Worm (Caenorhabditis elegans) whole organism, L4 larva: ENCODE data around the gene C39E9.12.

Experiments used
- F37D6.2 ChIP-seq: sonication (generic microtip); optimal IDR thresholded peaks from 2 replicates; lab custom pipeline; 2016; ENCODE audit warnings: mild to moderate bottlenecking, missing genetic modification characterization, missing compliant biosample characterization
- T26A8.4 ChIP-seq: fragments of 200-800 bp; sonication (Bioruptor generic); IDR thresholded peaks from 2 replicates; pipeline ENCODE4 v1.3.6; 2022; ENCODE audit warnings: missing genetic modification characterization, missing compliant biosample characterization
- Y105C5A.15 ChIP-seq: fragments of 200-800 bp; sonication (Bioruptor generic); IDR thresholded peaks from 2 replicates; pipeline ENCODE4 v1.3.6; 2022; ENCODE audit warnings: missing genetic modification characterization, missing compliant biosample characterization
- Y48G9A.11 ChIP-seq: fragments of 200-800 bp; sonication (Bioruptor generic); IDR thresholded peaks from 2 replicates; pipeline ENCODE4 v1.3.6; 2022; ENCODE audit warnings: missing genetic modification reagents, missing genetic modification characterization, missing compliant biosample characterization
- Y5F2A.4 ChIP-seq: fragments of 200-800 bp; sonication (Bioruptor generic); optimal IDR thresholded peaks from 2 replicates; lab custom pipeline; 2018; ENCODE audit warnings: mild to moderate bottlenecking, missing genetic modification characterization, missing compliant biosample characterization
- Y75B8A.6 ChIP-seq: fragments of 200-800 bp; sonication (Bioruptor generic); IDR thresholded peaks from 2 replicates; pipeline ENCODE4 v1.3.6; 2022; ENCODE audit warnings: missing genetic modification reagents, missing genetic modification characterization, missing compliant biosample characterization
- ZK546.5 ChIP-seq, 2 experiments: sonication (generic microtip); optimal IDR thresholded peaks; 2 replicates each; lab custom pipeline; 2017; ENCODE audit warnings: missing biosample characterization in 2 of 2, missing genetic modification characterization in 2 of 2
- aha-1 ChIP-seq: fragments of 150-350 bp; peaks from one replicate; lab custom pipeline; 2014; ENCODE audit warnings: missing biosample characterization, missing genetic modification characterization
- ceh-44 ChIP-seq: fragments of 200-800 bp; sonication (Bioruptor generic); IDR thresholded peaks from 2 replicates; pipeline ENCODE4 v1.3.6; 2022; ENCODE audit warnings: missing genetic modification reagents, missing genetic modification characterization, missing compliant biosample characterization
- ceh-62 ChIP-seq: sonication (generic microtip); optimal IDR thresholded peaks from 2 replicates; lab custom pipeline; 2017; ENCODE audit warnings: missing biosample characterization, missing genetic modification characterization
- ces-1 ChIP-seq: fragments of 150-350 bp; sonication (generic microtip); optimal IDR thresholded peaks from 4 replicates; lab custom pipeline; 2014; ENCODE audit warnings: missing biosample characterization, missing genetic modification reagents, missing genetic modification characterization
- dmd-9 ChIP-seq: fragments of 200-800 bp; sonication (Bioruptor generic); IDR thresholded peaks from 2 replicates; pipeline ENCODE4 v1.3.6; 2022; ENCODE audit warnings: missing genetic modification reagents, missing genetic modification characterization, missing compliant biosample characterization
- duxl-1 ChIP-seq: sonication (generic microtip); optimal IDR thresholded peaks from 2 replicates; lab custom pipeline; 2016; ENCODE audit warnings: mild to moderate bottlenecking, missing genetic modification characterization, moderate library complexity, missing compliant biosample characterization; ENCODE audit not compliant: poor library complexity
- dve-1 ChIP-seq: sonication (generic microtip); optimal IDR thresholded peaks from 2 replicates; lab custom pipeline; 2017; ENCODE audit warnings: antibody characterized with exemption, mild to moderate bottlenecking, missing genetic modification characterization, missing compliant biosample characterization; ENCODE audit not compliant: insufficient read depth
- egl-43 ChIP-seq: fragments of 200-800 bp; sonication (Bioruptor generic); IDR thresholded peaks from 2 replicates; pipeline ENCODE4 v1.3.6; 2022; ENCODE audit warnings: missing genetic modification reagents, missing genetic modification characterization, missing compliant biosample characterization
- fos-1 ChIP-seq: fragments of 150-350 bp; optimal IDR thresholded peaks from 2 replicates; lab custom pipeline; 2014; ENCODE audit warnings: missing biosample characterization, missing genetic modification characterization
- hlh-11 ChIP-seq: fragments of 200-800 bp; sonication (Bioruptor generic); optimal IDR thresholded peaks from 2 replicates; lab custom pipeline; 2018; ENCODE audit warnings: mild to moderate bottlenecking, missing genetic modification characterization, missing compliant biosample characterization
- lin-13 ChIP-seq: fragments of 150-350 bp; optimal IDR thresholded peaks from 2 replicates; lab custom pipeline; 2014; ENCODE audit warnings: missing biosample characterization, missing genetic modification reagents, missing genetic modification characterization
- lin-29 ChIP-seq: fragments of 200-800 bp; sonication (Bioruptor generic); IDR thresholded peaks from 2 replicates; pipeline ENCODE4 v1.3.6; 2022; ENCODE audit warnings: missing genetic modification reagents, missing genetic modification characterization, missing compliant biosample characterization
- lin-38 ChIP-seq: fragments of 200-800 bp; sonication (Bioruptor generic); IDR thresholded peaks from 2 replicates; pipeline ENCODE4 v1.3.6; 2022; ENCODE audit warnings: missing genetic modification reagents, missing genetic modification characterization, missing compliant biosample characterization
- lir-3 ChIP-seq: sonication (generic microtip); optimal IDR thresholded peaks from 2 replicates; lab custom pipeline; 2016; ENCODE audit warnings: mild to moderate bottlenecking, missing genetic modification characterization, missing compliant biosample characterization
- madf-5 ChIP-seq, 2 experiments: fragments of 200-800 bp; sonication (Bioruptor generic); IDR thresholded peaks; 2 replicates each; pipeline ENCODE4 v1.3.6; 2022; ENCODE audit warnings: missing compliant biosample characterization in 2 of 2, missing genetic modification characterization in 2 of 2
- madf-9 ChIP-seq: fragments of 200-800 bp; sonication (Bioruptor generic); conservative IDR thresholded peaks from 2 replicates; pipeline ENCODE4 v1.3.6; 2022; ENCODE audit warnings: missing genetic modification reagents, missing genetic modification characterization, missing compliant biosample characterization
- mdt-29 ChIP-seq: fragments of 200-800 bp; sonication (Bioruptor generic); IDR thresholded peaks from 2 replicates; pipeline ENCODE4 v1.3.6; 2022; ENCODE audit warnings: missing genetic modification reagents, missing genetic modification characterization, missing compliant biosample characterization
- mep-1 ChIP-seq: fragments of 150-350 bp; sonication (generic microtip); optimal IDR thresholded peaks from 3 replicates; lab custom pipeline; 2014; ENCODE audit warnings: missing biosample characterization, missing genetic modification characterization
- nhr-10 ChIP-seq: fragments of 150-350 bp; optimal IDR thresholded peaks from 2 replicates; lab custom pipeline; 2014; ENCODE audit warnings: missing biosample characterization, missing genetic modification characterization
- nhr-102 ChIP-seq: sonication (generic microtip); optimal IDR thresholded peaks from 2 replicates; lab custom pipeline; 2016; ENCODE audit warnings: mild to moderate bottlenecking, missing genetic modification characterization, moderate library complexity, missing compliant biosample characterization
- nhr-111 ChIP-seq: fragments of 200-800 bp; sonication (Bioruptor generic); optimal IDR thresholded peaks from 2 replicates; lab custom pipeline; 2018; ENCODE audit warnings: mild to moderate bottlenecking, missing genetic modification characterization, missing compliant biosample characterization
- nhr-28 ChIP-seq: fragments of 150-350 bp; optimal IDR thresholded peaks from 2 replicates; lab custom pipeline; 2014; ENCODE audit warnings: missing biosample characterization, missing genetic modification characterization
- nhr-76 ChIP-seq: fragments of 150-350 bp; optimal IDR thresholded peaks from 2 replicates; lab custom pipeline; 2014; ENCODE audit warnings: missing biosample characterization, missing genetic modification characterization
- pha-4 ChIP-seq, 2 experiments: fragments of 150-350 bp in 1 of 2; fragments of 200-800 bp in 1 of 2; sonication (Bioruptor generic) in 1 of 2; IDR thresholded peaks in 1 of 2; optimal IDR thresholded peaks in 1 of 2; 2 replicates each; pipeline versions ENCODE4 v1.3.6 to Lab custom; 2014 to 2022; ENCODE audit warnings: missing genetic modification characterization in 2 of 2, missing genetic modification reagents in 2 of 2, missing biosample characterization in 1 of 2, missing compliant biosample characterization in 1 of 2
- snpc-1.2 ChIP-seq: fragments of 200-800 bp; sonication (Bioruptor generic); IDR thresholded peaks from 2 replicates; pipeline ENCODE4 v1.3.6; 2022; ENCODE audit warnings: missing genetic modification reagents, missing genetic modification characterization, missing compliant biosample characterization
- tra-1 ChIP-seq: fragments of 200-800 bp; sonication (Bioruptor generic); IDR thresholded peaks from 2 replicates; pipeline ENCODE4 v1.3.6; 2022; ENCODE audit warnings: missing genetic modification reagents, missing genetic modification characterization, missing compliant biosample characterization
- unc-62 ChIP-seq, 3 experiments: fragments of 150-350 bp in 1 of 3; sonication (generic microtip); optimal IDR thresholded peaks in 2 of 3; peaks in 1 of 3; 1 replicate in 1 of 3; 2 replicates in 2 of 3; lab custom pipeline; 2014 to 2017; ENCODE audit warnings: missing biosample characterization in 3 of 3, missing genetic modification characterization in 3 of 3, missing genetic modification reagents in 3 of 3, missing genotype in 1 of 3
- zfp-3 ChIP-seq: fragments of 200-800 bp; sonication (Bioruptor generic); conservative IDR thresholded peaks from 2 replicates; pipeline ENCODE4 v1.3.6; 2022; ENCODE audit warnings: missing genetic modification reagents, missing genetic modification characterization, missing compliant biosample characterization
- ztf-11 ChIP-seq: fragments of 150-350 bp; optimal IDR thresholded peaks from 2 replicates; lab custom pipeline; 2014; ENCODE audit warnings: missing biosample characterization, missing genetic modification characterization

Gene C39E9.12

DNA sequence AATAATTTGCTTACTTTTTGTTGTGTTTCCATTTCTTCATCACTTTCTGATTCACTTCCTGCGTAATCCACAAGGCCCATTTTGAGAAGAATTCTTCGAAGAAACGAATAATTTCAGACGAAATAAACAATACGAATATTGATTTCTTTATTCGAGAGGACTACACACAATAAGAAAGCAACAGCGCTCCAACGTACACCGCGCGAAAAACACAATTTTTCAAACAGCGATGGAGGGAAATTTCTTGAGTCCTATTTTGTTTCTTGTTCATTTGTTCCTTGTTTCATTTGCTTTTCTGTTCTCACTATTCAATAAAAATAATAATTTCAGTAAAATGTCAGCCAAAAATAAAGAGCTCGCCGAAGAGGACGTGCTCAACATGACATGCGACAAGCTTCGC, at the start of gene C39E9.12, which contains the start of gene prcc-1 (continued):
- TF ChIP-seq Y75B8A.6 (GFP tag; lab: Robert Waterston, UW) (no peak), T26A8.4 (GFP tag; lab: Robert Waterston, UW) (no peak), tra-1 (GFP tag; lab: Robert Waterston, UW) (no peak), lir-3 (no peak), lin-38 (peak; percentile 94), ZK546.5 (tag; optimal IDR thresholded peaks at IDR 0.05; lab: Kevin White, UChicago) (no peak), duxl-1 (tag; lab: Kevin White, UChicago) (no peak), mep-1 (no peak), lin-29 (GFP tag; lab: Robert Waterston, UW) (no peak), egl-43 (GFP tag; lab: Robert Waterston, UW) (no peak), madf-5 (GFP tag; IDR thresholded peaks at IDR 0.05; lab: Robert Waterston, UW) (no peak), ceh-62 (tag; lab: Kevin White, UChicago) (no peak), nhr-10 (tag; lab: Kevin White, UChicago) (no peak), hlh-11 (tag; lab: Kevin White, UChicago) (no peak), nhr-28 (tag; lab: Kevin White, UChicago) (peak; percentile 60)

DNA sequence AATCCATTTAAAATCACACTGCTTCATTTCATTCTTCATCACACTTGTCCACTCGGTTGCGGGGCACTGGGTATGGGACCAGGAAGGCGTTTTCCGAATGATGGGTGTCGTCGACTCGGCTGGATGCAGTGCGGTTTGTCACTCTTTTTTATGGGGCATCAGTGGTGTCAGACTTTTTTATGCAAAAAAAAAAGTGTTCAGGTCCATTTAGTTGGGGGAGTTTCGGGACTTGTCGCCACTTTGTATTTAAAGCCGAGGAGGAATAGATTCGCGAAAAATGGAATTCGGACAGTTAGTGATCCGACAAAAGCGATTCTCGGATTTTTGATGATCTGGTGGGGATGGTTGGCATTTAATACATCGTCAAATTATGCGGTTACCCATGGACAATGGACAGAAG, 48.8 kb upstream of the C39E9.12 start:
- TF ChIP-seq pha-4 (GFP tag; IDR thresholded peaks at IDR 0.05; lab: Robert Waterston, UW) (no peak), pha-4 (tag; optimal IDR thresholded peaks at IDR 0.05; lab: Kevin White, UChicago) (no peak), mdt-29 (GFP tag; lab: Robert Waterston, UW) (no peak), nhr-111 (GFP tag; lab: Kevin White, UChicago) (no peak), dve-1 (tag; lab: Kevin White, UChicago) (no peak), aha-1 (tag; lab: Kevin White, UChicago) (peak; percentile 90), dmd-9 (GFP tag; lab: Robert Waterston, UW) (no peak)

DNA sequence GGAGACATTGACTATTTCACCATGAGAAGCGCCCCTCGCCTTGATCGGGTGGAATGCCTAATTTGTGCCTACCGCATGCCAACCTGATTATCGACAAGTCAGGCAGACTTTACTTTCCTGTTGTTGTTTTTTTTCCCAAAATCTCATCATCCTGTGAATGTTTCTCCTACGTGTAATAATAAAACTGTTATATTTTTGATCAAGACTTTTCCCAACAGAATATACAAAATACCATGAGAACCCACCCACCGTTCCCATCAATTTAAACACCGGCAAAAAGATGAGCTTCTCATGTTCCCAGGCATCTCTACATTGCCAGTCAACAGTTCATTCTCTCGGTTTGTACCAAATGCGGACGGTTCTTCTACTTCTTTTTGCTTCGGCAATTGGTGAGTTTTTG, 47.0 kb upstream of the C39E9.12 start, which contains the start of gene scl-9:
TSS of gene scl-9 (plus strand) at position 301 of the 400 bp plus-strand sequence.
- TF ChIP-seq unc-62 (GFP tag; optimal IDR thresholded peaks at IDR 0.05 in 1 of 2; lab: Kevin White, UChicago) (peak in 1 of 2 experiments; percentile 49), unc-62 (tag; optimal IDR thresholded peaks at IDR 0.05; lab: Kevin White, UChicago) (no peak), lin-13 (GFP tag; lab: Kevin White, UChicago) (no peak)

DNA sequence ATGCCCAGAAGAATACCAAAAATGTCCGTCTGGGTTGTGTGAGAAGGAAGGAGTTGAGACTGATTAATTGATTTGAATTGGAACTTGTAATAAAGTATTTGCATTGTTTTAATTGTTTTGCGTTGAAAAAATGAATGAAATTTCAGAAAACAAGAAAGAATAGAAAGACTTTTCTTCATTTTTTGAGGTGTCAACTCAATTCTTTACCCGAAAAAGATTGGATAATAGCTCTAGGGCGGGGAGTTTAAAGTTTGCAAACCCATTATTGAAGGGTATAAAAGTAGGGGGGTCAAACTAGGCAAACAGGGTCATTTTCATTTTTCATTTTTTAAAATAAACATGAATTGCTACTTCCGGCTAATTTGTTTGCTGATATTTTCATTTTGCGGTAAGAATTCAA, 45.6 kb upstream of the C39E9.12 start, which contains the start of gene scl-10:
TSS of gene scl-10 (plus strand) at position 301 of the 400 bp plus-strand sequence.
- TF ChIP-seq dmd-9 (GFP tag; lab: Robert Waterston, UW) (no peak), T26A8.4 (GFP tag; lab: Robert Waterston, UW) (no peak), ces-1 (GFP tag; lab: Kevin White, UChicago) (no peak), zfp-3 (GFP tag; lab: Robert Waterston, UW) (no peak), ztf-11 (tag; lab: Kevin White, UChicago) (no peak), Y5F2A.4 (GFP tag; lab: Kevin White, UChicago) (no peak), fos-1 (tag; lab: Kevin White, UChicago) (no peak), snpc-1.2 (GFP tag; lab: Robert Waterston, UW) (no peak), Y48G9A.11 (GFP tag; lab: Robert Waterston, UW) (no peak), ceh-44 (no peak), lir-3 (no peak), F37D6.2 (no peak), nhr-28 (tag; lab: Kevin White, UChicago) (no peak), mdt-29 (GFP tag; lab: Robert Waterston, UW) (no peak), nhr-102 (tag; lab: Kevin White, UChicago) (no peak), madf-9 (GFP tag; lab: Robert Waterston, UW) (no peak), Y105C5A.15 (GFP tag; lab: Robert Waterston, UW) (no peak), nhr-76 (no peak)
